Worm (Caenorhabditis elegans): ENCODE results near the gene str-168.

DNA sequence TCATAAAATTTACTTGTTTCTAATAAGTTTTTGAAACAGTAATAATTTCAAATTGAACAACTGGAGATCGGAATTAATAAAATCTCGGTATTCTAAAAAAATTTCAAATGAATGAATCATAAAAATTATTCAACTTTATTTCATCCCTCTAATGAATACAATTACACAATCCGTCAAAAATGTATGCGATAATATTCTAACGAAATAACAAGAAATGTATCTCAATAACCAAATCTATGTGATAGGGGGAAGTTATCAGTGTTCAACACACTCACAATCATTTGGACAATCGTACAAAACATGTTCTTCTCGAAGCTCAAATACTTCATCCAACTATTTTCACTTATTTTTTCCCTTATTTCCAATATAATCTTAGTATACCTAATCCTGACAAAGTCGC lies 2.9 kb downstream of the str-168 start, which contains the start of gene Y9C9A.5:
- TF ChIP-seq tbx-8 (GFP tag; optimal IDR thresholded peaks at IDR 0.05) = no peak
- TF ChIP-seq lin-13 (tag; optimal IDR thresholded peaks at IDR 0.05) = no peak
- no peak for TF ChIP-seq bed-3 (GFP tag; optimal IDR thresholded peaks at IDR 0.05)
- TF ChIP-seq elt-1 (tag; optimal IDR thresholded peaks at IDR 0.05; ENCODE audit: borderline replicate concordance, insufficient read depth) = no peak
- TF ChIP-seq lsy-2 (tag; optimal IDR thresholded peaks at IDR 0.05) = no peak
- no peak for TF ChIP-seq drap-1 (GFP tag; optimal IDR thresholded peaks at IDR 0.05)
- no peak for TF ChIP-seq mep-1 (tag; optimal IDR thresholded peaks at IDR 0.05)
- TF ChIP-seq ztf-11 (tag; optimal IDR thresholded peaks at IDR 0.05) = no peak
- no peak for TF ChIP-seq nhr-12 (tag; optimal IDR thresholded peaks at IDR 0.05)
- TF ChIP-seq nhr-2 (tag; optimal IDR thresholded peaks at IDR 0.05) = no peak
- TF ChIP-seq unc-62 (GFP tag; optimal IDR thresholded peaks at IDR 0.05) = no peak
- no peak for TF ChIP-seq ces-1 (GFP tag; optimal IDR thresholded peaks at IDR 0.05)
- TF ChIP-seq elt-3 (tag; optimal IDR thresholded peaks at IDR 0.05) = no peak
